Worm (Caenorhabditis elegans) whole organism, L1 larva: ENCODE data around the gene nfm-1.

ENCODE experiments used
- C16A3.4 ChIP-seq: fragments of 150-350 bp; optimal IDR thresholded peaks from 2 replicates; lab custom pipeline; 2014; ENCODE audit warnings: missing biosample characterization, missing genetic modification characterization
- aha-1 ChIP-seq: fragments of 150-350 bp; optimal IDR thresholded peaks from 2 replicates; lab custom pipeline; 2014; ENCODE audit warnings: missing biosample characterization, missing genetic modification characterization
- alr-1 ChIP-seq: fragments of 200-800 bp; sonication (Bioruptor generic); optimal IDR thresholded peaks from 2 replicates; lab custom pipeline; 2018; ENCODE audit warnings: borderline replicate concordance, mild to moderate bottlenecking, missing genetic modification characterization, missing compliant biosample characterization
- ama-1 ChIP-seq: fragments of 150-350 bp; optimal IDR thresholded peaks from 2 replicates; lab custom pipeline; 2014
- blmp-1 ChIP-seq: fragments of 150-350 bp; optimal IDR thresholded peaks from 2 replicates; lab custom pipeline; 2014; ENCODE audit warnings: missing biosample characterization, missing genetic modification characterization
- ceh-63 ChIP-seq: fragments of 200-800 bp; sonication (Bioruptor generic); optimal IDR thresholded peaks from 2 replicates; lab custom pipeline; 2018; ENCODE audit warnings: mild to moderate bottlenecking, missing genetic modification characterization, missing compliant biosample characterization
- ceh-82 ChIP-seq, 3 experiments: fragments of 150-350 bp in 1 of 3; sonication (generic microtip) in 2 of 3; optimal IDR thresholded peaks; 2 replicates each; lab custom pipeline; 2014 to 2017; ENCODE audit warnings: missing biosample characterization in 3 of 3, missing genetic modification characterization in 3 of 3
- ceh-90 ChIP-seq: sonication (generic microtip); optimal IDR thresholded peaks from 2 replicates; lab custom pipeline; 2016; ENCODE audit warnings: missing genetic modification characterization, missing compliant biosample characterization
- ces-1 ChIP-seq: fragments of 150-350 bp; optimal IDR thresholded peaks from 2 replicates; lab custom pipeline; 2014; ENCODE audit warnings: missing biosample characterization, missing genetic modification reagents, missing genetic modification characterization
- dsc-1 ChIP-seq: sonication (generic microtip); optimal IDR thresholded peaks from 2 replicates; lab custom pipeline; 2016; ENCODE audit warnings: mild to moderate bottlenecking, missing genetic modification characterization, missing compliant biosample characterization
- efl-1 ChIP-seq, 4 experiments: fragments of 150-350 bp; optimal IDR thresholded peaks in 3 of 4; peaks in 1 of 4; 1 replicate in 1 of 4; 2 replicates in 3 of 4; lab custom pipeline; 2014; ENCODE audit warnings: missing biosample characterization in 2 of 4, missing genetic modification characterization in 2 of 4, missing genetic modification reagents in 2 of 4
- egl-13 ChIP-seq: sonication (generic microtip); optimal IDR thresholded peaks from 2 replicates; lab custom pipeline; 2016; ENCODE audit warnings: missing genotype, missing genetic modification reagents, missing genetic modification characterization, missing compliant biosample characterization
- elt-3 ChIP-seq, 6 experiments: fragments of 150-350 bp in 1 of 6; sonication (generic microtip); optimal IDR thresholded peaks; 2 replicates each; lab custom pipeline; 2017 to 2018; ENCODE audit warnings: missing biosample characterization in 6 of 6, missing genetic modification characterization in 6 of 6, inconsistent platforms in 1 of 6
- ets-5 ChIP-seq: fragments of 200-800 bp; sonication (Bioruptor generic); IDR thresholded peaks from 2 replicates; pipeline ENCODE4 v1.3.6; 2022; ENCODE audit warnings: missing genetic modification characterization, missing compliant biosample characterization
- fkh-10 ChIP-seq: sonication (generic microtip); optimal IDR thresholded peaks from 2 replicates; lab custom pipeline; 2017; ENCODE audit warnings: missing biosample characterization, missing genetic modification reagents, missing genetic modification characterization
- irx-1 ChIP-seq: sonication (generic microtip); optimal IDR thresholded peaks from 2 replicates; lab custom pipeline; 2016; ENCODE audit warnings: missing genetic modification characterization, missing compliant biosample characterization
- jun-1 ChIP-seq: fragments of 150-350 bp; optimal IDR thresholded peaks from 2 replicates; lab custom pipeline; 2014; ENCODE audit warnings: missing biosample characterization, missing genetic modification reagents, missing genetic modification characterization
- lin-13 ChIP-seq: fragments of 150-350 bp; optimal IDR thresholded peaks from 2 replicates; lab custom pipeline; 2014; ENCODE audit warnings: missing biosample characterization, missing genetic modification reagents, missing genetic modification characterization
- lin-14 ChIP-seq: fragments of 200-800 bp; sonication (Bioruptor generic); optimal IDR thresholded peaks from 2 replicates; lab custom pipeline; 2018; ENCODE audit warnings: mild to moderate bottlenecking, missing genetic modification characterization, moderate library complexity, missing compliant biosample characterization
- lin-35 ChIP-seq, 2 experiments: fragments of 150-350 bp; optimal IDR thresholded peaks; 2 replicates each; lab custom pipeline; 2014; ENCODE audit warnings: missing biosample characterization in 2 of 2, missing genetic modification characterization in 2 of 2, missing genetic modification reagents in 2 of 2
- lir-3 ChIP-seq: sonication (generic microtip); optimal IDR thresholded peaks from 2 replicates; lab custom pipeline; 2016; ENCODE audit warnings: mild to moderate bottlenecking, missing genetic modification characterization, moderate library complexity, missing compliant biosample characterization; ENCODE audit not compliant: poor library complexity
- lsy-2 ChIP-seq, 2 experiments: fragments of 150-350 bp; optimal IDR thresholded peaks; 2 replicates each; lab custom pipeline; 2014; ENCODE audit warnings: missing biosample characterization in 2 of 2, missing genetic modification characterization in 2 of 2
- mab-9 ChIP-seq: fragments of 200-800 bp; sonication (Bioruptor generic); IDR thresholded peaks from 2 replicates; pipeline ENCODE4 v1.3.6; 2022; ENCODE audit warnings: missing genetic modification reagents, missing genetic modification characterization, missing compliant biosample characterization
- mdl-1 ChIP-seq, 2 experiments: fragments of 150-350 bp; optimal IDR thresholded peaks; 2 replicates each; lab custom pipeline; 2014 to 2017; ENCODE audit warnings: missing biosample characterization in 2 of 2, missing genetic modification characterization in 2 of 2, inconsistent platforms in 1 of 2
- mep-1 ChIP-seq: fragments of 150-350 bp; optimal IDR thresholded peaks from 2 replicates; lab custom pipeline; 2014; ENCODE audit warnings: missing biosample characterization, missing genetic modification characterization
- nhr-20 ChIP-seq: sonication (generic microtip); optimal IDR thresholded peaks from 2 replicates; lab custom pipeline; 2016; ENCODE audit warnings: mild to moderate bottlenecking, missing genetic modification characterization, missing compliant biosample characterization
- nhr-47 ChIP-seq: sonication (generic microtip); optimal IDR thresholded peaks from 2 replicates; lab custom pipeline; 2016; ENCODE audit warnings: mild to moderate bottlenecking, missing genetic modification characterization, moderate library complexity, missing compliant biosample characterization
- nhr-71 ChIP-seq: sonication (generic microtip); optimal IDR thresholded peaks from 2 replicates; lab custom pipeline; 2016; ENCODE audit warnings: mild to moderate bottlenecking, missing genetic modification characterization, moderate library complexity, missing compliant biosample characterization
- nhr-76 ChIP-seq: sonication (generic microtip); optimal IDR thresholded peaks from 2 replicates; lab custom pipeline; 2017; ENCODE audit warnings: missing biosample characterization, missing genetic modification characterization
- nhr-85 ChIP-seq: sonication (generic microtip); peaks from one replicate; lab custom pipeline; 2016; ENCODE audit warnings: missing genetic modification characterization, inconsistent platforms, missing compliant biosample characterization
- nhr-90 ChIP-seq: sonication (generic microtip); optimal IDR thresholded peaks from 2 replicates; lab custom pipeline; 2016; ENCODE audit warnings: mild to moderate bottlenecking, missing genetic modification characterization, missing compliant biosample characterization; ENCODE audit not compliant: poor library complexity
- pax-3 ChIP-seq: fragments of 200-800 bp; sonication (Bioruptor generic); optimal IDR thresholded peaks from 2 replicates; lab custom pipeline; 2018; ENCODE audit warnings: mild to moderate bottlenecking, missing genetic modification characterization, moderate library complexity, missing compliant biosample characterization
- rnt-1 ChIP-seq: sonication (generic microtip); optimal IDR thresholded peaks from 2 replicates; lab custom pipeline; 2016; ENCODE audit warnings: mild to moderate bottlenecking, missing genetic modification characterization, moderate library complexity, missing compliant biosample characterization
- skn-1 ChIP-seq: fragments of 150-350 bp; optimal IDR thresholded peaks from 2 replicates; lab custom pipeline; 2014; ENCODE audit warnings: missing biosample characterization, missing genetic modification characterization
- snu-23 ChIP-seq: sonication (generic microtip); optimal IDR thresholded peaks from 2 replicates; lab custom pipeline; 2016; ENCODE audit warnings: missing genetic modification characterization, missing compliant biosample characterization
- sup-37 ChIP-seq: fragments of 200-800 bp; sonication (Bioruptor generic); optimal IDR thresholded peaks from 2 replicates; lab custom pipeline; 2018; ENCODE audit warnings: mild to moderate bottlenecking, missing genetic modification characterization, missing compliant biosample characterization
- unc-130 ChIP-seq: fragments of 150-350 bp; optimal IDR thresholded peaks from 2 replicates; lab custom pipeline; 2017; ENCODE audit warnings: missing biosample characterization, missing genetic modification characterization, inconsistent platforms
- unc-30 ChIP-seq: sonication (generic microtip); optimal IDR thresholded peaks from 2 replicates; lab custom pipeline; 2017; ENCODE audit warnings: missing biosample characterization, missing genetic modification characterization
- unc-62 ChIP-seq: fragments of 150-350 bp; optimal IDR thresholded peaks from 2 replicates; lab custom pipeline; 2014; ENCODE audit warnings: missing biosample characterization, missing genetic modification reagents, missing genetic modification characterization
- unc-98 ChIP-seq: fragments of 200-800 bp; sonication (Bioruptor generic); IDR thresholded peaks from 2 replicates; pipeline ENCODE4 v1.3.6; 2022; ENCODE audit warnings: missing genetic modification characterization, missing compliant biosample characterization
- vab-15 ChIP-seq: sonication (generic microtip); optimal IDR thresholded peaks from 2 replicates; lab custom pipeline; 2017; ENCODE audit warnings: missing genotype, mild to moderate bottlenecking, missing genetic modification characterization, missing compliant biosample characterization
- ztf-11 ChIP-seq, 2 experiments: sonication (generic microtip); optimal IDR thresholded peaks; 2 replicates each; lab custom pipeline; 2016 to 2017; ENCODE audit warnings: missing genetic modification characterization in 2 of 2, missing biosample characterization in 1 of 2, missing compliant biosample characterization in 1 of 2

Gene nfm-1

ce11 chrIII:6139932-6140612 lies 19.2 kb upstream of the nfm-1 start (continued):
- TF ChIP-seq egl-13 (tag; lab: Kevin White, UChicago) (no peak), ces-1 (GFP tag; lab: Kevin White, UChicago) (no peak), lin-35 (GFP tag; optimal IDR thresholded peaks at IDR 0.05; lab: Kevin White, UChicago) (peak in 1 of 2 experiments; percentile 34), aha-1 (tag; lab: Kevin White, UChicago) (no peak), sup-37 (GFP tag; lab: Kevin White, UChicago) (no peak), dsc-1 (tag; lab: Kevin White, UChicago) (peak; percentile 35), rnt-1 (tag; lab: Kevin White, UChicago) (peak; percentile 42), ceh-63 (no peak), mep-1 (tag; lab: Kevin White, UChicago) (peak; percentile 13), mdl-1 (tag; optimal IDR thresholded peaks at IDR 0.05; lab: Kevin White, UChicago) (no peak), ceh-90 (tag; lab: Kevin White, UChicago) (no peak)

ce11 chrIII:6140818-6141217 lies 18.4 kb upstream of the nfm-1 start:
- TF ChIP-seq lir-3 (tag; lab: Kevin White, UChicago) (no peak), efl-1 (optimal IDR thresholded peaks at IDR 0.05; lab: Kevin White, UChicago) (no peak), efl-1 (GFP tag; optimal IDR thresholded peaks at IDR 0.05 in 1 of 2; lab: Kevin White, UChicago) (no peak), irx-1 (no peak), lin-14 (no peak), unc-30 (tag; lab: Kevin White, UChicago) (no peak), snu-23 (GFP tag; lab: Kevin White, UChicago) (no peak), nhr-76 (tag; lab: Kevin White, UChicago) (no peak), ama-1 (lab: Kevin White, UChicago) (no peak), unc-62 (GFP tag; lab: Kevin White, UChicago) (no peak), ztf-11 (tag; optimal IDR thresholded peaks at IDR 0.05; lab: Kevin White, UChicago) (no peak), fkh-10 (GFP tag; lab: Kevin White, UChicago) (no peak), nhr-47 (tag; lab: Kevin White, UChicago) (no peak), skn-1 (tag; lab: Kevin White, UChicago) (no peak)

ce11 chrIII:6141532-6141931 lies 17.7 kb upstream of the nfm-1 start:
- peak in 1 of 2 experiments; percentile 6 for TF ChIP-seq efl-1 (optimal IDR thresholded peaks at IDR 0.05; lab: Kevin White, UChicago)
- no peak for TF ChIP-seq efl-1 (GFP tag; optimal IDR thresholded peaks at IDR 0.05 in 1 of 2; lab: Kevin White, UChicago)
- peak; percentile 10 for TF ChIP-seq snu-23 (GFP tag; lab: Kevin White, UChicago)
- TF ChIP-seq alr-1 = no peak
- peak; percentile 50 for TF ChIP-seq fkh-10 (GFP tag; lab: Kevin White, UChicago)
- TF ChIP-seq nhr-71 (tag; lab: Kevin White, UChicago) = peak; percentile 36
- TF ChIP-seq sup-37 (GFP tag; lab: Kevin White, UChicago) = no peak
- TF ChIP-seq rnt-1 (tag; lab: Kevin White, UChicago) = peak; percentile 6
- no peak for TF ChIP-seq ets-5
- peak; percentile 59; the same call in 1 of the 2 replicates for TF ChIP-seq mab-9
- TF ChIP-seq lsy-2 (tag; optimal IDR thresholded peaks at IDR 0.05; lab: Kevin White, UChicago) = peak in 1 of 2 experiments; percentile 32
- TF ChIP-seq lin-14 = peak; percentile 79

- TF ChIP-seq unc-130 (peak; percentile 41), pax-3 (no peak), elt-3 (tag; optimal IDR thresholded peaks at IDR 0.05; lab: Kevin White, UChicago) (peak in 3 of 6 experiments; percentile 40 to 91 (median 52)), unc-98 (GFP tag; lab: Robert Waterston, UW) (no peak), mdl-1 (tag; optimal IDR thresholded peaks at IDR 0.05; lab: Kevin White, UChicago) (peak in 1 of 2 experiments; percentile 71), vab-15 (tag; lab: Kevin White, UChicago) (no peak), nhr-85 (peak; percentile 76), lin-35 (GFP tag; optimal IDR thresholded peaks at IDR 0.05; lab: Kevin White, UChicago) (peak in 1 of 2 experiments; percentile 30), nhr-90 (tag; lab: Kevin White, UChicago) (peak; percentile 9), C16A3.4 (tag; lab: Kevin White, UChicago) (peak; percentile 6), lin-13 (peak; percentile 9), rnt-1 (tag; lab: Kevin White, UChicago) (peak; percentile 75), nhr-20 (tag; lab: Kevin White, UChicago) (peak; percentile 1), snu-23 (GFP tag; lab: Kevin White, UChicago) (peak; percentile 42), lin-14 (peak; percentile 21), lsy-2 (tag; optimal IDR thresholded peaks at IDR 0.05; lab: Kevin White, UChicago) (peak in 1 of 2 experiments; percentile 65), ceh-82 (tag; optimal IDR thresholded peaks at IDR 0.05; lab: Kevin White, UChicago) (no peak), nhr-71 (tag; lab: Kevin White, UChicago) (peak; percentile 44), fkh-10 (GFP tag; lab: Kevin White, UChicago) (no peak), jun-1 (tag; lab: Kevin White, UChicago) (peak; percentile 28), blmp-1 (peak; percentile 86)
- TF ChIP-seq, all 84 proteins: peak for 16
Observed at ce11 chrIII:6144390-6144962, 14.8 kb upstream of the nfm-1 start.
